Worm (Caenorhabditis elegans) whole organism, L1 larva: Measurements from ENCODE around the gene pgam-5.

Experiments used
- C34B4.2 ChIP-seq: sonication (generic microtip); optimal IDR thresholded peaks from 2 replicates; lab custom pipeline; 2017; ENCODE audit warnings: mild to moderate bottlenecking, missing genetic modification characterization, missing compliant biosample characterization
- alr-1 ChIP-seq: fragments of 200-800 bp; sonication (Bioruptor generic); optimal IDR thresholded peaks from 2 replicates; lab custom pipeline; 2018; ENCODE audit warnings: borderline replicate concordance, mild to moderate bottlenecking, missing genetic modification characterization, missing compliant biosample characterization
- aly-2 ChIP-seq: fragments of 150-350 bp; optimal IDR thresholded peaks from 2 replicates; lab custom pipeline; 2014; ENCODE audit warnings: missing biosample characterization, missing genetic modification characterization
- ceh-8 ChIP-seq: fragments of 200-800 bp; sonication (Bioruptor generic); optimal IDR thresholded peaks from 2 replicates; lab custom pipeline; 2018; ENCODE audit warnings: mild to moderate bottlenecking, missing genetic modification characterization, moderate library complexity, missing compliant biosample characterization
- ceh-90 ChIP-seq: sonication (generic microtip); optimal IDR thresholded peaks from 2 replicates; lab custom pipeline; 2016; ENCODE audit warnings: missing genetic modification characterization, missing compliant biosample characterization
- dpl-1 ChIP-seq, 3 experiments: fragments of 150-350 bp in 2 of 3; sonication (generic microtip) in 1 of 3; optimal IDR thresholded peaks; 2 replicates each; lab custom pipeline; 2014 to 2017; ENCODE audit warnings: missing biosample characterization in 3 of 3, missing genetic modification characterization in 3 of 3, missing genetic modification reagents in 3 of 3
- efl-1 ChIP-seq, 4 experiments: fragments of 150-350 bp; optimal IDR thresholded peaks in 3 of 4; peaks in 1 of 4; 1 replicate in 1 of 4; 2 replicates in 3 of 4; lab custom pipeline; 2014; ENCODE audit warnings: missing biosample characterization in 2 of 4, missing genetic modification characterization in 2 of 4, missing genetic modification reagents in 2 of 4
- efl-3 ChIP-seq: fragments of 200-800 bp; sonication (Bioruptor generic); optimal IDR thresholded peaks from 2 replicates; lab custom pipeline; 2018; ENCODE audit warnings: mild to moderate bottlenecking, missing genetic modification characterization, missing compliant biosample characterization
- egl-13 ChIP-seq: sonication (generic microtip); optimal IDR thresholded peaks from 2 replicates; lab custom pipeline; 2016; ENCODE audit warnings: missing genotype, missing genetic modification reagents, missing genetic modification characterization, missing compliant biosample characterization
- elt-2 ChIP-seq: sonication (generic microtip); optimal IDR thresholded peaks from 2 replicates; lab custom pipeline; 2016; ENCODE audit warnings: missing genetic modification characterization, mild to moderate bottlenecking, inconsistent platforms, missing compliant biosample characterization, missing genetic modification reagents
- ets-5 ChIP-seq: fragments of 200-800 bp; sonication (Bioruptor generic); IDR thresholded peaks from 2 replicates; pipeline ENCODE4 v1.3.6; 2022; ENCODE audit warnings: missing genetic modification characterization, missing compliant biosample characterization
- fkh-10 ChIP-seq: sonication (generic microtip); optimal IDR thresholded peaks from 2 replicates; lab custom pipeline; 2017; ENCODE audit warnings: missing biosample characterization, missing genetic modification reagents, missing genetic modification characterization
- fkh-8 ChIP-seq: sonication (generic microtip); optimal IDR thresholded peaks from 2 replicates; lab custom pipeline; 2016; ENCODE audit warnings: mild to moderate bottlenecking, missing genetic modification characterization, missing compliant biosample characterization
- fos-1 ChIP-seq: fragments of 150-350 bp; optimal IDR thresholded peaks from 2 replicates; lab custom pipeline; 2014; ENCODE audit warnings: missing biosample characterization, missing genetic modification characterization
- irx-1 ChIP-seq: sonication (generic microtip); optimal IDR thresholded peaks from 2 replicates; lab custom pipeline; 2016; ENCODE audit warnings: missing genetic modification characterization, missing compliant biosample characterization
- lin-13 ChIP-seq: fragments of 150-350 bp; optimal IDR thresholded peaks from 2 replicates; lab custom pipeline; 2014; ENCODE audit warnings: missing biosample characterization, missing genetic modification reagents, missing genetic modification characterization
- lin-14 ChIP-seq: fragments of 200-800 bp; sonication (Bioruptor generic); optimal IDR thresholded peaks from 2 replicates; lab custom pipeline; 2018; ENCODE audit warnings: mild to moderate bottlenecking, missing genetic modification characterization, moderate library complexity, missing compliant biosample characterization
- lin-39 ChIP-seq: fragments of 150-350 bp; optimal IDR thresholded peaks from 2 replicates; lab custom pipeline; 2014; ENCODE audit warnings: missing biosample characterization, missing genetic modification reagents, missing genetic modification characterization
- mdl-1 ChIP-seq, 2 experiments: fragments of 150-350 bp; optimal IDR thresholded peaks; 2 replicates each; lab custom pipeline; 2014 to 2017; ENCODE audit warnings: missing biosample characterization in 2 of 2, missing genetic modification characterization in 2 of 2, inconsistent platforms in 1 of 2
- nhr-19 ChIP-seq: fragments of 200-800 bp; sonication (Bioruptor generic); conservative IDR thresholded peaks from 2 replicates; pipeline ENCODE4 v1.3.6; 2022; ENCODE audit warnings: missing genetic modification characterization, missing compliant biosample characterization
- nhr-28 ChIP-seq: fragments of 150-350 bp; optimal IDR thresholded peaks from 2 replicates; lab custom pipeline; 2014; ENCODE audit warnings: missing biosample characterization, missing genetic modification characterization
- nhr-77 ChIP-seq: fragments of 150-350 bp; optimal IDR thresholded peaks from 2 replicates; lab custom pipeline; 2014; ENCODE audit warnings: missing biosample characterization, missing genetic modification characterization
- nhr-85 ChIP-seq: sonication (generic microtip); peaks from one replicate; lab custom pipeline; 2016; ENCODE audit warnings: missing genetic modification characterization, inconsistent platforms, missing compliant biosample characterization
- nhr-90 ChIP-seq: sonication (generic microtip); optimal IDR thresholded peaks from 2 replicates; lab custom pipeline; 2016; ENCODE audit warnings: mild to moderate bottlenecking, missing genetic modification characterization, missing compliant biosample characterization; ENCODE audit not compliant: poor library complexity
- pag-3 ChIP-seq: sonication (generic microtip); optimal IDR thresholded peaks from 2 replicates; lab custom pipeline; 2017; ENCODE audit warnings: missing genetic modification characterization, mild to moderate bottlenecking, missing compliant biosample characterization, antibody characterized with exemption, borderline replicate concordance; ENCODE audit not compliant: insufficient read depth
- pax-3 ChIP-seq: fragments of 200-800 bp; sonication (Bioruptor generic); optimal IDR thresholded peaks from 2 replicates; lab custom pipeline; 2018; ENCODE audit warnings: mild to moderate bottlenecking, missing genetic modification characterization, moderate library complexity, missing compliant biosample characterization
- rnt-1 ChIP-seq: sonication (generic microtip); optimal IDR thresholded peaks from 2 replicates; lab custom pipeline; 2016; ENCODE audit warnings: mild to moderate bottlenecking, missing genetic modification characterization, moderate library complexity, missing compliant biosample characterization
- skn-1 ChIP-seq: fragments of 150-350 bp; optimal IDR thresholded peaks from 2 replicates; lab custom pipeline; 2014; ENCODE audit warnings: missing biosample characterization, missing genetic modification characterization
- snpc-4 ChIP-seq: fragments of 150-350 bp; optimal IDR thresholded peaks from 2 replicates; lab custom pipeline; 2014; ENCODE audit warnings: missing biosample characterization, missing genetic modification characterization
- sptf-1 ChIP-seq: fragments of 150-350 bp; optimal IDR thresholded peaks from 2 replicates; lab custom pipeline; 2014; ENCODE audit warnings: missing biosample characterization, missing genetic modification characterization
- unc-130 ChIP-seq: fragments of 150-350 bp; optimal IDR thresholded peaks from 2 replicates; lab custom pipeline; 2017; ENCODE audit warnings: missing biosample characterization, missing genetic modification characterization, inconsistent platforms
- unc-30 ChIP-seq: sonication (generic microtip); optimal IDR thresholded peaks from 2 replicates; lab custom pipeline; 2017; ENCODE audit warnings: missing biosample characterization, missing genetic modification characterization
- vab-15 ChIP-seq: sonication (generic microtip); optimal IDR thresholded peaks from 2 replicates; lab custom pipeline; 2017; ENCODE audit warnings: missing genotype, mild to moderate bottlenecking, missing genetic modification characterization, missing compliant biosample characterization
- ztf-11 ChIP-seq, 2 experiments: sonication (generic microtip); optimal IDR thresholded peaks; 2 replicates each; lab custom pipeline; 2016 to 2017; ENCODE audit warnings: missing genetic modification characterization in 2 of 2, missing biosample characterization in 1 of 2, missing compliant biosample characterization in 1 of 2
- ztf-4 ChIP-seq: fragments of 150-350 bp; optimal IDR thresholded peaks from 2 replicates; lab custom pipeline; 2014; ENCODE audit warnings: missing biosample characterization, missing genetic modification characterization

The pgam-5 gene

ce11 chrII:7583555-7583954 lies 15.0 kb downstream of the pgam-5 start, which contains the start of gene mks-3:
TSS of gene mks-3 (minus strand) at chrII:7583655.
- TF ChIP-seq fkh-8 (peak; percentile 8), egl-13 (no peak)
- TF ChIP-seq, all 84 proteins: peak for 1

ce11 chrII:7577412-7577811 lies 21.1 kb downstream of the pgam-5 start, which contains the start of gene F35D2.6:
TSS of gene F35D2.6 (plus strand) at chrII:7577712.
- no peak for TF ChIP-seq C34B4.2 (tag; lab: Kevin White, UChicago)
- no peak for TF ChIP-seq egl-13
- no peak for TF ChIP-seq mdl-1 (tag; optimal IDR thresholded peaks at IDR 0.05; lab: Kevin White, UChicago)

ce11 chrII:7575614-7576013 lies 22.9 kb downstream of the pgam-5 start, which contains the start of gene F35D2.1:
TSS of gene F35D2.1 (plus strand) at chrII:7575914.
- TF ChIP-seq dpl-1 (GFP tag; optimal IDR thresholded peaks at IDR 0.05; lab: Kevin White, UChicago) (no peak), lin-13 (GFP tag; lab: Kevin White, UChicago) (no peak), ceh-90 (tag; lab: Kevin White, UChicago) (no peak), ztf-4 (tag; lab: Kevin White, UChicago) (no peak), ceh-8 (GFP tag; lab: Kevin White, UChicago) (no peak), alr-1 (tag; lab: Kevin White, UChicago) (no peak), fkh-10 (no peak), skn-1 (no peak), nhr-90 (tag; lab: Kevin White, UChicago) (no peak), elt-2 (tag; lab: Kevin White, UChicago) (no peak), efl-1 (optimal IDR thresholded peaks at IDR 0.05; lab: Kevin White, UChicago) (no peak), efl-1 (GFP tag; optimal IDR thresholded peaks at IDR 0.05 in 1 of 2; lab: Kevin White, UChicago) (no peak), ets-5 (no peak), aly-2 (tag; lab: Kevin White, UChicago) (no peak), ztf-11 (tag; optimal IDR thresholded peaks at IDR 0.05; lab: Kevin White, UChicago) (no peak), lin-39 (tag; lab: Kevin White, UChicago) (no peak), rnt-1 (tag; lab: Kevin White, UChicago) (no peak)
- TF ChIP-seq, all 84 proteins: peak for 0

ce11 chrII:7574143-7574542 lies 24.4 kb downstream of the pgam-5 start, which contains the start of gene F35D2.2:
TSS of gene F35D2.2 (plus strand) at chrII:7574443.
- TF ChIP-seq snpc-4 (tag; lab: Kevin White, UChicago) = no peak

ce11 chrII:7570820-7571219 lies 27.7 kb downstream of the pgam-5 start:
- TF ChIP-seq ceh-90 (tag; lab: Kevin White, UChicago) (no peak), nhr-85 (no peak), unc-130 (tag; lab: Kevin White, UChicago) (no peak), lin-14 (GFP tag; lab: Kevin White, UChicago) (peak; percentile 8), fos-1 (tag; lab: Kevin White, UChicago) (no peak), pax-3 (tag; lab: Kevin White, UChicago) (no peak), pag-3 (no peak), vab-15 (no peak)

ce11 chrII:7570305-7570704 lies 28.2 kb downstream of the pgam-5 start, which contains the start of gene F35D2.3:
TSS of gene F35D2.3 (plus strand) at chrII:7570605.
- TF ChIP-seq irx-1 (tag; lab: Kevin White, UChicago) (no peak), nhr-77 (no peak), efl-3 (GFP tag; lab: Kevin White, UChicago) (no peak), nhr-85 (no peak), nhr-28 (tag; lab: Kevin White, UChicago) (no peak), sptf-1 (tag; lab: Kevin White, UChicago) (no peak), unc-30 (tag; lab: Kevin White, UChicago) (no peak), nhr-19 (no peak)
